Worm (Caenorhabditis elegans) whole organism, young adult: ENCODE data around the gene msi-1.

ENCODE experiments used
- B0019.2 ChIP-seq: fragments of 200-800 bp; sonication (Bioruptor generic); conservative IDR thresholded peaks from 2 replicates; pipeline ENCODE4 v1.3.6; 2022; ENCODE audit warnings: missing genetic modification reagents, missing genetic modification characterization, missing compliant biosample characterization
- B0261.1 ChIP-seq: sonication (generic microtip); optimal IDR thresholded peaks from 2 replicates; lab custom pipeline; 2016; ENCODE audit warnings: mild to moderate bottlenecking, missing genetic modification characterization, moderate library complexity, missing compliant biosample characterization
- B0336.3 ChIP-seq: fragments of 200-800 bp; sonication (Bioruptor generic); IDR thresholded peaks from 2 replicates; pipeline ENCODE4 v1.3.6; 2022; ENCODE audit warnings: missing genetic modification characterization, missing compliant biosample characterization
- C06A6.2 ChIP-seq: fragments of 200-800 bp; sonication (Bioruptor generic); conservative IDR thresholded peaks from 2 replicates; pipeline ENCODE4 v1.3.6; 2022; ENCODE audit warnings: missing genetic modification characterization, missing compliant biosample characterization
- F10E7.11 ChIP-seq: sonication (generic microtip); optimal IDR thresholded peaks from 2 replicates; lab custom pipeline; 2017; ENCODE audit warnings: mild to moderate bottlenecking, missing genetic modification characterization, moderate library complexity, missing compliant biosample characterization
- F55B11.4 ChIP-seq: sonication (generic microtip); optimal IDR thresholded peaks from 2 replicates; lab custom pipeline; 2016; ENCODE audit warnings: missing compliant biosample characterization, missing genetic modification characterization, borderline replicate concordance; ENCODE audit not compliant: insufficient read depth
- F57A8.1 ChIP-seq: fragments of 200-800 bp; sonication (Bioruptor generic); optimal IDR thresholded peaks from 2 replicates; lab custom pipeline; 2018; ENCODE audit warnings: mild to moderate bottlenecking, missing genetic modification characterization, moderate library complexity, missing compliant biosample characterization
- K11D2.4 ChIP-seq: fragments of 200-800 bp; sonication (Bioruptor generic); IDR thresholded peaks from 2 replicates; pipeline ENCODE4 v1.3.6; 2022; ENCODE audit warnings: missing genetic modification reagents, missing genetic modification characterization, missing compliant biosample characterization
- Y79H2A.3 ChIP-seq: fragments of 200-800 bp; sonication (Bioruptor generic); conservative IDR thresholded peaks from 2 replicates; pipeline ENCODE4 v1.3.6; 2022; ENCODE audit warnings: missing genetic modification reagents, missing genetic modification characterization, missing compliant biosample characterization
- Y95B8A.8 ChIP-seq: fragments of 200-800 bp; sonication (Bioruptor generic); IDR thresholded peaks from 2 replicates; pipeline ENCODE4 v1.3.6; 2022; ENCODE audit warnings: missing genetic modification reagents, missing genetic modification characterization, missing compliant biosample characterization
- aptf-3 ChIP-seq: fragments of 200-800 bp; sonication (Bioruptor generic); IDR thresholded peaks from 2 replicates; pipeline ENCODE4 v1.3.6; 2022; ENCODE audit warnings: missing genetic modification characterization, missing compliant biosample characterization
- atf-7 ChIP-seq: sonication (generic microtip); optimal IDR thresholded peaks from 2 replicates; lab custom pipeline; 2017; ENCODE audit warnings: mild to moderate bottlenecking, missing genetic modification characterization, missing compliant biosample characterization
- cebp-2 ChIP-seq: fragments of 200-800 bp; sonication (Bioruptor generic); IDR thresholded peaks from 2 replicates; pipeline ENCODE4 v1.3.6; 2022; ENCODE audit warnings: missing genetic modification characterization, missing compliant biosample characterization
- ceh-100 ChIP-seq: fragments of 200-800 bp; sonication (Bioruptor generic); IDR thresholded peaks from 2 replicates; pipeline ENCODE4 v1.3.6; 2022; ENCODE audit warnings: missing genetic modification reagents, missing genetic modification characterization, missing compliant biosample characterization
- ceh-79 ChIP-seq: sonication (generic microtip); optimal IDR thresholded peaks from 2 replicates; lab custom pipeline; 2017; ENCODE audit warnings: mild to moderate bottlenecking, missing genetic modification characterization, missing compliant biosample characterization
- ceh-91 ChIP-seq: fragments of 200-800 bp; sonication (Bioruptor generic); IDR thresholded peaks from 2 replicates; pipeline ENCODE4 v1.3.6; 2022; ENCODE audit warnings: missing genetic modification reagents, missing genetic modification characterization, missing compliant biosample characterization
- dox-1 ChIP-seq: fragments of 200-800 bp; sonication (Bioruptor generic); IDR thresholded peaks from 2 replicates; pipeline ENCODE4 v1.3.6; 2022; ENCODE audit warnings: missing genetic modification reagents, missing genetic modification characterization, missing compliant biosample characterization
- dpl-1 ChIP-seq: fragments of 150-350 bp; optimal IDR thresholded peaks from 2 replicates; lab custom pipeline; 2014; ENCODE audit warnings: missing biosample characterization, missing genetic modification reagents, missing genetic modification characterization
- efl-1 ChIP-seq: fragments of 150-350 bp; optimal IDR thresholded peaks from 2 replicates; lab custom pipeline; 2014; ENCODE audit warnings: missing biosample characterization, missing genetic modification reagents, missing genetic modification characterization
- ets-4 ChIP-seq: fragments of 200-800 bp; sonication (Bioruptor generic); optimal IDR thresholded peaks from 2 replicates; lab custom pipeline; 2018; ENCODE audit warnings: mild to moderate bottlenecking, missing genetic modification characterization, missing compliant biosample characterization
- gei-17 ChIP-seq: fragments of 200-800 bp; sonication (Bioruptor generic); optimal IDR thresholded peaks from 2 replicates; lab custom pipeline; 2018; ENCODE audit warnings: mild to moderate bottlenecking, missing genetic modification characterization, missing compliant biosample characterization
- hlh-26 ChIP-seq: fragments of 200-800 bp; sonication (Bioruptor generic); conservative IDR thresholded peaks from 2 replicates; pipeline ENCODE4 v1.3.6; 2022; ENCODE audit warnings: missing genetic modification reagents, missing genetic modification characterization, missing compliant biosample characterization
- hrde-1 ChIP-seq: sonication (generic microtip); optimal IDR thresholded peaks from 2 replicates; lab custom pipeline; 2016; ENCODE audit warnings: missing genetic modification characterization, mild to moderate bottlenecking, missing compliant biosample characterization, moderate library complexity, missing genotype, missing genetic modification reagents, borderline replicate concordance
- hsf-1 ChIP-seq: fragments of 200-800 bp; sonication (Bioruptor generic); IDR thresholded peaks from 2 replicates; pipeline ENCODE4 v1.3.6; 2022; ENCODE audit warnings: missing genetic modification reagents, missing genetic modification characterization, missing compliant biosample characterization
- lag-1 ChIP-seq: fragments of 200-800 bp; sonication (Bioruptor generic); IDR thresholded peaks from 2 replicates; pipeline ENCODE4 v1.3.6; 2022; ENCODE audit warnings: missing genetic modification reagents, missing genetic modification characterization, missing compliant biosample characterization
- lin-26 ChIP-seq: fragments of 200-800 bp; sonication (Bioruptor generic); IDR thresholded peaks from 2 replicates; pipeline ENCODE4 v1.3.6; 2022; ENCODE audit warnings: missing genetic modification reagents, missing genetic modification characterization, missing compliant biosample characterization
- lsl-1 ChIP-seq: fragments of 200-800 bp; sonication (Bioruptor generic); optimal IDR thresholded peaks from 2 replicates; lab custom pipeline; 2018; ENCODE audit warnings: mild to moderate bottlenecking, missing genetic modification characterization, moderate library complexity, missing compliant biosample characterization
- lsy-27 ChIP-seq: sonication (generic microtip); optimal IDR thresholded peaks from 2 replicates; lab custom pipeline; 2017; ENCODE audit warnings: missing genetic modification characterization, mild to moderate bottlenecking, missing compliant biosample characterization, antibody characterized with exemption, missing genotype, borderline replicate concordance; ENCODE audit not compliant: insufficient read depth
- madf-6 ChIP-seq: fragments of 200-800 bp; sonication (Bioruptor generic); IDR thresholded peaks from 2 replicates; pipeline ENCODE4 v1.3.6; 2022; ENCODE audit warnings: missing genetic modification reagents, missing genetic modification characterization, missing compliant biosample characterization
- mes-4 ChIP-seq: sonication (generic microtip); optimal IDR thresholded peaks from 2 replicates; lab custom pipeline; 2016; ENCODE audit warnings: missing genotype, missing genetic modification characterization, missing compliant biosample characterization
- mxl-1 ChIP-seq: sonication (generic microtip); optimal IDR thresholded peaks from 2 replicates; lab custom pipeline; 2016; ENCODE audit warnings: missing genetic modification characterization, missing compliant biosample characterization
- nfya-1 ChIP-seq: sonication (generic microtip); optimal IDR thresholded peaks from 2 replicates; lab custom pipeline; 2017; ENCODE audit warnings: antibody characterized with exemption, missing compliant biosample characterization, missing genetic modification characterization, borderline replicate concordance; ENCODE audit not compliant: insufficient read depth
- nfyb-1 ChIP-seq: fragments of 200-800 bp; sonication (Bioruptor generic); IDR thresholded peaks from 2 replicates; pipeline ENCODE4 v1.3.6; 2022; ENCODE audit warnings: missing genetic modification reagents, missing genetic modification characterization, missing compliant biosample characterization
- nhr-179 ChIP-seq: sonication (generic microtip); optimal IDR thresholded peaks from 2 replicates; lab custom pipeline; 2016; ENCODE audit warnings: mild to moderate bottlenecking, missing genetic modification characterization, missing compliant biosample characterization
- nhr-80 ChIP-seq: sonication (generic microtip); optimal IDR thresholded peaks from 2 replicates; lab custom pipeline; 2016; ENCODE audit warnings: missing genetic modification characterization, missing compliant biosample characterization
- rec-8 ChIP-seq, 2 experiments: sonication (generic microtip); optimal IDR thresholded peaks; 2 replicates each; lab custom pipeline; 2016; ENCODE audit warnings: mild to moderate bottlenecking in 2 of 2, missing genetic modification characterization in 2 of 2, missing genetic modification reagents in 2 of 2, missing genotype in 2 of 2, missing biosample characterization in 1 of 2, missing compliant biosample characterization in 1 of 2, moderate library complexity in 1 of 2
- repo-1 ChIP-seq: sonication (generic microtip); optimal IDR thresholded peaks from 2 replicates; lab custom pipeline; 2017; ENCODE audit warnings: mild to moderate bottlenecking, missing genetic modification characterization, missing compliant biosample characterization
- snpc-1.1 ChIP-seq: sonication (generic microtip); optimal IDR thresholded peaks from 2 replicates; lab custom pipeline; 2017; ENCODE audit warnings: missing genetic modification characterization, mild to moderate bottlenecking, missing compliant biosample characterization, antibody characterized with exemption, moderate library complexity, missing genotype, missing genetic modification reagents; ENCODE audit not compliant: insufficient read depth
- sptf-2 ChIP-seq: fragments of 200-800 bp; sonication (Bioruptor generic); optimal IDR thresholded peaks from 2 replicates; lab custom pipeline; 2018; ENCODE audit warnings: mild to moderate bottlenecking, missing genetic modification characterization, missing compliant biosample characterization
- tbp1 ChIP-seq: fragments of 200-800 bp; sonication (Bioruptor generic); optimal IDR thresholded peaks from 2 replicates; lab custom pipeline; 2018; ENCODE audit warnings: mild to moderate bottlenecking, missing genetic modification characterization, missing compliant biosample characterization
- tbx-9 ChIP-seq: sonication (generic microtip); optimal IDR thresholded peaks from 2 replicates; lab custom pipeline; 2016; ENCODE audit warnings: borderline replicate concordance, missing genetic modification characterization, inconsistent platforms, missing compliant biosample characterization
- unc-62 ChIP-seq: fragments of 150-350 bp; optimal IDR thresholded peaks from 2 replicates; lab custom pipeline; 2014; ENCODE audit warnings: missing biosample characterization, missing genetic modification reagents, missing genetic modification characterization
- zfh-2 ChIP-seq: fragments of 200-800 bp; sonication (Bioruptor generic); conservative IDR thresholded peaks from 2 replicates; pipeline ENCODE4 v1.3.6; 2022; ENCODE audit warnings: missing genetic modification reagents, missing genetic modification characterization, missing compliant biosample characterization
- zim-3 ChIP-seq: sonication (generic microtip); optimal IDR thresholded peaks from 2 replicates; lab custom pipeline; 2017; ENCODE audit warnings: mild to moderate bottlenecking, missing genetic modification characterization, moderate library complexity, missing compliant biosample characterization
- ztf-18 ChIP-seq: sonication (generic microtip); optimal IDR thresholded peaks from 2 replicates; lab custom pipeline; 2016; ENCODE audit warnings: missing genotype, mild to moderate bottlenecking, missing genetic modification characterization, missing compliant biosample characterization
- ztf-25 ChIP-seq: fragments of 200-800 bp; sonication (Bioruptor generic); IDR thresholded peaks from 2 replicates; pipeline ENCODE4 v1.3.6; 2022; ENCODE audit warnings: missing genetic modification reagents, missing genetic modification characterization, missing compliant biosample characterization
- ztf-28 ChIP-seq: fragments of 200-800 bp; sonication (Bioruptor generic); IDR thresholded peaks from 2 replicates; pipeline ENCODE4 v1.3.6; 2022; ENCODE audit warnings: missing genetic modification reagents, missing genetic modification characterization, missing compliant biosample characterization

msi-1 gene

ce11 chrIII:4015382-4015986, 39.3 kb upstream of the msi-1 start (continued):
- peak; percentile 30 for TF ChIP-seq dpl-1 (GFP tag; lab: Kevin White, UChicago)
- peak; percentile 18; the same call in 1 of the 2 replicates for TF ChIP-seq ceh-91
- no peak for TF ChIP-seq zim-3
- TF ChIP-seq ztf-28 (GFP tag; lab: Robert Waterston, UW) = no peak
- TF ChIP-seq mxl-1 = no peak
- no peak for TF ChIP-seq C06A6.2 (GFP tag; lab: Robert Waterston, UW)
- TF ChIP-seq ztf-18 (tag; lab: Kevin White, UChicago) = peak; percentile 64
- no peak for TF ChIP-seq hlh-26 (GFP tag; lab: Robert Waterston, UW)
- TF ChIP-seq nfyb-1 = peak; percentile 62
- TF ChIP-seq F55B11.4 (tag; lab: Kevin White, UChicago) = no peak
- TF ChIP-seq tbx-9 (tag; lab: Kevin White, UChicago) = no peak
- TF ChIP-seq tbp1 = peak; percentile 44
- TF ChIP-seq lag-1 (GFP tag; lab: Robert Waterston, UW) = no peak
- TF ChIP-seq F10E7.11 (tag; lab: Kevin White, UChicago) = peak; percentile 72
- no peak for TF ChIP-seq nhr-80 (tag; lab: Kevin White, UChicago)
- no peak for TF ChIP-seq unc-62 (GFP tag; lab: Kevin White, UChicago)
- no peak; the same call in none of the 2 replicates for TF ChIP-seq ceh-100 (GFP tag; lab: Robert Waterston, UW)
- no peak for TF ChIP-seq zfh-2 (GFP tag; lab: Robert Waterston, UW)
- peak; percentile 79 for TF ChIP-seq madf-6 (GFP tag; lab: Robert Waterston, UW)
- 0 out of 2 replicates have a peak, but pooled peaks have one; percentile 50 for TF ChIP-seq B0019.2 (GFP tag; lab: Robert Waterston, UW)
- TF ChIP-seq cebp-2 (GFP tag; lab: Robert Waterston, UW) = 0 out of 2 replicates have a peak, but pooled peaks have one; percentile 58
- TF ChIP-seq nhr-179 (tag; lab: Kevin White, UChicago) = no peak
- TF ChIP-seq efl-1 (GFP tag; lab: Kevin White, UChicago) = peak; percentile 75
- TF ChIP-seq rec-8 (tag; optimal IDR thresholded peaks at IDR 0.05; lab: Kevin White, UChicago) = no peak
- TF ChIP-seq B0261.1 = no peak
- TF ChIP-seq atf-7 = peak; percentile 43
- peak; percentile 95 for TF ChIP-seq hrde-1 (tag; lab: Kevin White, UChicago)
- no peak for TF ChIP-seq lsy-27 (tag; lab: Kevin White, UChicago)
- TF ChIP-seq lin-26 = peak; percentile 81
- no peak for TF ChIP-seq snpc-1.1 (tag; lab: Kevin White, UChicago)
- TF ChIP-seq mes-4 = no peak
- no peak for TF ChIP-seq F57A8.1
- peak; percentile 93 for TF ChIP-seq B0336.3 (GFP tag; lab: Robert Waterston, UW)
- peak; percentile 86 for TF ChIP-seq Y95B8A.8
- TF ChIP-seq ceh-79 (tag; lab: Kevin White, UChicago) = peak; percentile 80
- TF ChIP-seq K11D2.4 = no peak
- TF ChIP-seq nfya-1 (tag; lab: Kevin White, UChicago) = no peak
- no peak for TF ChIP-seq gei-17 (GFP tag; lab: Kevin White, UChicago)
- no peak for TF ChIP-seq aptf-3 (GFP tag; lab: Robert Waterston, UW)
- no peak for TF ChIP-seq sptf-2 (GFP tag; lab: Kevin White, UChicago)
- TF ChIP-seq dox-1 (GFP tag; lab: Robert Waterston, UW) = peak; percentile 34; the same call in 1 of the 2 replicates
- TF ChIP-seq hsf-1 (GFP tag; lab: Robert Waterston, UW) = peak; percentile 86
- TF ChIP-seq ztf-25 = no peak
- TF ChIP-seq repo-1 (tag; lab: Kevin White, UChicago) = peak; percentile 82
- TF ChIP-seq Y79H2A.3 (GFP tag; lab: Robert Waterston, UW) = peak; percentile 97
- peak; percentile 7 for TF ChIP-seq lsl-1
- TF ChIP-seq ets-4 = no peak
